Fruit fly (Drosophila melanogaster): Measurements from ENCODE around the gene ppk27.

The ppk27 gene

dm6 chr3L:3755101-3755500 lies at the start of gene ppk27:
ppk27 (minus strand) TSS chr3L:3755201.
- no peak for TF ChIP-seq CG6276 (GFP tag; optimal IDR thresholded peaks at IDR 0.05)
- no peak for TF ChIP-seq CG9139 (GFP tag; optimal IDR thresholded peaks at IDR 0.05)
- TF ChIP-seq CG6854 (GFP tag; optimal IDR thresholded peaks at IDR 0.05) = no peak
- no peak for TF ChIP-seq CG8119 (GFP tag; IDR thresholded peaks at IDR 0.05)
- TF ChIP-seq lz (GFP tag; optimal IDR thresholded peaks at IDR 0.05) = no peak
- TF ChIP-seq CG7368 (GFP tag; optimal IDR thresholded peaks at IDR 0.05) = no peak
- TF ChIP-seq CG6808 (GFP tag; optimal IDR thresholded peaks at IDR 0.05) = no peak
- no peak for TF ChIP-seq CG3919 (GFP tag; optimal IDR thresholded peaks at IDR 0.05)
- TF ChIP-seq Ets21C (GFP tag; optimal IDR thresholded peaks at IDR 0.05) = no peak
- no peak for TF ChIP-seq Ets96B (tag; optimal IDR thresholded peaks at IDR 0.05)
- TF ChIP-seq dsx (GFP tag; optimal IDR thresholded peaks at IDR 0.05; ENCODE audit: poor library complexity, severe bottlenecking) = no peak
- TF ChIP-seq CG6163 (GFP tag; IDR thresholded peaks at IDR 0.05) = no peak
- no peak for TF ChIP-seq esn (GFP tag; optimal IDR thresholded peaks at IDR 0.05)
- no peak for TF ChIP-seq CG34406 (GFP tag; optimal IDR thresholded peaks at IDR 0.05)
- no peak for TF ChIP-seq CG8319 (GFP tag; optimal IDR thresholded peaks at IDR 0.05)

dm6 chr3L:3802677-3803076 lies 47.7 kb upstream of the ppk27 start:
- TF ChIP-seq fkh (GFP tag; optimal IDR thresholded peaks at IDR 0.05) = peak; percentile 45
- TF ChIP-seq Hr39 (GFP tag; optimal IDR thresholded peaks at IDR 0.05) = peak; percentile 88
- peak; percentile 16 for TF ChIP-seq CG11902 (GFP tag; optimal IDR thresholded peaks at IDR 0.05)
- TF ChIP-seq CG6792 (GFP tag; optimal IDR thresholded peaks at IDR 0.05) = peak; percentile 78
- peak; percentile 6 for TF ChIP-seq dac (GFP tag; optimal IDR thresholded peaks at IDR 0.05)
- TF ChIP-seq CG8119 (GFP tag; IDR thresholded peaks at IDR 0.05) = peak; percentile 70
- TF ChIP-seq CG3032 (tag; optimal IDR thresholded peaks at IDR 0.05) = peak; percentile 67
- peak; percentile 87 for TF ChIP-seq Met (GFP tag; optimal IDR thresholded peaks at IDR 0.05)
- TF ChIP-seq CG10631 (GFP tag; optimal IDR thresholded peaks at IDR 0.05) = peak; percentile 50
- no peak for TF ChIP-seq fd85E (GFP tag; optimal IDR thresholded peaks at IDR 0.05)
- peak; percentile 78 for TF ChIP-seq Hr4 (GFP tag; optimal IDR thresholded peaks at IDR 0.05)
- TF ChIP-seq Sox14 (GFP tag; optimal IDR thresholded peaks at IDR 0.05) = peak; percentile 78
- TF ChIP-seq ss (GFP tag; optimal IDR thresholded peaks at IDR 0.05) = peak; percentile 18 to 78
- peak; percentile 47 for TF ChIP-seq topi (GFP tag; optimal IDR thresholded peaks at IDR 0.05)
- peak; percentile 67 for TF ChIP-seq Sox15 (GFP tag; optimal IDR thresholded peaks at IDR 0.05)
- TF ChIP-seq salr (GFP tag; optimal IDR thresholded peaks at IDR 0.05) = peak; percentile 55 to 57
- TF ChIP-seq eg (GFP tag; IDR thresholded peaks at IDR 0.05) = peak; percentile 82
- TF ChIP-seq Eip75B (GFP tag; optimal IDR thresholded peaks at IDR 0.05) = peak; percentile 58
- TF ChIP-seq Ets96B (tag; optimal IDR thresholded peaks at IDR 0.05) = peak; percentile 43
- peak; percentile 66 for TF ChIP-seq CG34406 (GFP tag; optimal IDR thresholded peaks at IDR 0.05)
- peak; percentile 22 for TF ChIP-seq cyc (GFP tag; optimal IDR thresholded peaks at IDR 0.05)
- TF ChIP-seq CG11294 (GFP tag; IDR thresholded peaks at IDR 0.05) = peak; percentile 54
- peak; percentile 81 for TF ChIP-seq CG6163 (GFP tag; IDR thresholded peaks at IDR 0.05)
- peak; percentile 57 for TF ChIP-seq CG10669 (GFP tag; optimal IDR thresholded peaks at IDR 0.05)
- TF ChIP-seq CG32006 (GFP tag; optimal IDR thresholded peaks at IDR 0.05) = peak; percentile 78
- peak; percentile 76 for TF ChIP-seq acj6 (GFP tag; optimal IDR thresholded peaks at IDR 0.05)
- peak; percentile 78 for TF ChIP-seq OdsH (GFP tag; optimal IDR thresholded peaks at IDR 0.05)
- TF ChIP-seq achi (GFP tag; optimal IDR thresholded peaks at IDR 0.05) = peak; percentile 70
- peak; percentile 68 for TF ChIP-seq fd59A (GFP tag; optimal IDR thresholded peaks at IDR 0.05)
- TF ChIP-seq Eip93F (GFP tag; optimal IDR thresholded peaks at IDR 0.05) = peak; percentile 5
- peak; percentile 39 for TF ChIP-seq spab (GFP tag; optimal IDR thresholded peaks at IDR 0.05)
- TF ChIP-seq CG8632 (GFP tag; optimal IDR thresholded peaks at IDR 0.05) = peak; percentile 65
- TF ChIP-seq CG3919 (GFP tag; optimal IDR thresholded peaks at IDR 0.05) = peak; percentile 56
- TF ChIP-seq CG6854 (GFP tag; optimal IDR thresholded peaks at IDR 0.05) = no peak
- no peak for TF ChIP-seq Blimp-1 (GFP tag; optimal IDR thresholded peaks at IDR 0.05)
- peak; percentile 49 for TF ChIP-seq Lpt (GFP tag; optimal IDR thresholded peaks at IDR 0.05)
- peak; percentile 64 for TF ChIP-seq Gug (GFP tag; IDR thresholded peaks at IDR 0.05)
- TF ChIP-seq CG9139 (GFP tag; optimal IDR thresholded peaks at IDR 0.05) = no peak
- TF ChIP-seq esn (GFP tag; optimal IDR thresholded peaks at IDR 0.05) = peak; percentile 87
- TF ChIP-seq Sox102F (GFP tag; optimal IDR thresholded peaks at IDR 0.05) = peak; percentile 85
- TF ChIP-seq lz (GFP tag; optimal IDR thresholded peaks at IDR 0.05) = peak; percentile 78
- peak; percentile 43 for TF ChIP-seq CG7368 (GFP tag; optimal IDR thresholded peaks at IDR 0.05)
- TF ChIP-seq pdm3 (GFP tag; optimal IDR thresholded peaks at IDR 0.05) = peak; percentile 82
- TF ChIP-seq CG31627 (GFP tag; optimal IDR thresholded peaks at IDR 0.05) = peak; percentile 87

Measured in whole organism, prepupa.